Worm (Caenorhabditis elegans) whole organism, L2 larva: ENCODE measurements around the gene srd-5.
A peak's percentile ranks its signal among the peaks of the same experiment; 100 is the strongest.

Experiments used
- C34F6.9 ChIP-seq: fragments of 150-350 bp; optimal IDR thresholded peaks from 2 replicates; lab custom pipeline; 2014; ENCODE audit warnings: missing biosample characterization, missing genetic modification characterization
- F13H6.1 ChIP-seq: sonication (generic microtip); optimal IDR thresholded peaks from 2 replicates; lab custom pipeline; 2016; ENCODE audit warnings: missing genetic modification characterization, missing compliant biosample characterization
- R02D3.7 ChIP-seq: fragments of 150-350 bp; optimal IDR thresholded peaks from 2 replicates; lab custom pipeline; 2014; ENCODE audit warnings: missing biosample characterization, missing genetic modification characterization
- Y55F3AM.14 ChIP-seq: fragments of 200-800 bp; sonication (Bioruptor generic); optimal IDR thresholded peaks from 2 replicates; lab custom pipeline; 2018; ENCODE audit warnings: mild to moderate bottlenecking, missing genetic modification characterization, missing compliant biosample characterization
- ZK546.5 ChIP-seq: sonication (generic microtip); optimal IDR thresholded peaks from 2 replicates; lab custom pipeline; 2017; ENCODE audit warnings: missing biosample characterization, missing genetic modification characterization
- alr-1 ChIP-seq: fragments of 150-350 bp; optimal IDR thresholded peaks from 2 replicates; lab custom pipeline; 2014; ENCODE audit warnings: missing biosample characterization, missing genetic modification characterization
- aly-2 ChIP-seq: fragments of 150-350 bp; optimal IDR thresholded peaks from 2 replicates; lab custom pipeline; 2014; ENCODE audit warnings: missing biosample characterization, missing genetic modification characterization
- ama-1 ChIP-seq: fragments of 150-350 bp; optimal IDR thresholded peaks from 2 replicates; lab custom pipeline; 2018; ENCODE audit warnings: inconsistent platforms
- blmp-1 ChIP-seq: sonication (generic microtip); optimal IDR thresholded peaks from 2 replicates; lab custom pipeline; 2017; ENCODE audit warnings: missing genetic modification characterization, mild to moderate bottlenecking, missing compliant biosample characterization, antibody characterized with exemption, moderate library complexity; ENCODE audit not compliant: insufficient read depth
- ceh-16 ChIP-seq: fragments of 150-350 bp; optimal IDR thresholded peaks from 2 replicates; lab custom pipeline; 2014; ENCODE audit warnings: missing biosample characterization, missing genetic modification characterization
- ceh-82 ChIP-seq: fragments of 150-350 bp; optimal IDR thresholded peaks from 2 replicates; lab custom pipeline; 2014; ENCODE audit warnings: missing biosample characterization, missing genetic modification characterization
- crh-2 ChIP-seq: sonication (generic microtip); optimal IDR thresholded peaks from 2 replicates; lab custom pipeline; 2017; ENCODE audit warnings: missing biosample characterization, missing genetic modification characterization
- dmd-4 ChIP-seq: sonication (generic microtip); optimal IDR thresholded peaks from 2 replicates; lab custom pipeline; 2017; ENCODE audit warnings: missing biosample characterization, missing genetic modification characterization
- egl-27 ChIP-seq: sonication (generic microtip); optimal IDR thresholded peaks from 3 replicates; lab custom pipeline; 2017; ENCODE audit warnings: missing biosample characterization, missing genetic modification reagents, missing genetic modification characterization
- elt-1 ChIP-seq: fragments of 150-350 bp; optimal IDR thresholded peaks from 2 replicates; lab custom pipeline; 2014; ENCODE audit warnings: missing biosample characterization, missing genetic modification characterization
- elt-3 ChIP-seq: sonication (generic microtip); optimal IDR thresholded peaks from 2 replicates; lab custom pipeline; 2017; ENCODE audit warnings: missing biosample characterization, missing genetic modification characterization
- fos-1 ChIP-seq: fragments of 150-350 bp; optimal IDR thresholded peaks from 2 replicates; lab custom pipeline; 2014; ENCODE audit warnings: missing biosample characterization, missing genetic modification characterization
- gmeb-1 ChIP-seq: fragments of 150-350 bp; optimal IDR thresholded peaks from 2 replicates; lab custom pipeline; 2014; ENCODE audit warnings: missing biosample characterization, missing genetic modification characterization
- lin-11 ChIP-seq: fragments of 150-350 bp; sonication (generic microtip); optimal IDR thresholded peaks from 2 replicates; lab custom pipeline; 2014; ENCODE audit warnings: missing biosample characterization, missing genetic modification characterization, inconsistent platforms, mixed read lengths
- lin-13 ChIP-seq: fragments of 150-350 bp; optimal IDR thresholded peaks from 2 replicates; lab custom pipeline; 2014; ENCODE audit warnings: missing biosample characterization, missing genetic modification reagents, missing genetic modification characterization
- lin-39 ChIP-seq: fragments of 150-350 bp; optimal IDR thresholded peaks from 2 replicates; lab custom pipeline; 2014; ENCODE audit warnings: missing biosample characterization, missing genetic modification reagents, missing genetic modification characterization
- lsy-2 ChIP-seq, 2 experiments: fragments of 150-350 bp in 1 of 2; sonication (generic microtip) in 1 of 2; optimal IDR thresholded peaks; 2 replicates each; lab custom pipeline; 2014 to 2017; ENCODE audit warnings: missing biosample characterization in 2 of 2, missing genetic modification characterization in 2 of 2
- mab-5 ChIP-seq: fragments of 150-350 bp; optimal IDR thresholded peaks from 2 replicates; lab custom pipeline; 2014; ENCODE audit warnings: missing biosample characterization, missing genetic modification characterization
- mbf-1 ChIP-seq: sonication (generic microtip); optimal IDR thresholded peaks from 2 replicates; lab custom pipeline; 2017; ENCODE audit warnings: missing biosample characterization, missing genetic modification characterization
- nhr-10 ChIP-seq: sonication (generic microtip); optimal IDR thresholded peaks from 2 replicates; lab custom pipeline; 2017; ENCODE audit warnings: missing biosample characterization, missing genetic modification characterization
- nhr-11 ChIP-seq: fragments of 150-350 bp; optimal IDR thresholded peaks from 2 replicates; lab custom pipeline; 2014; ENCODE audit warnings: missing biosample characterization, missing genetic modification characterization
- nhr-12 ChIP-seq: fragments of 150-350 bp; optimal IDR thresholded peaks from 2 replicates; lab custom pipeline; 2014; ENCODE audit warnings: missing biosample characterization, missing genetic modification characterization
- nhr-129 ChIP-seq: fragments of 150-350 bp; optimal IDR thresholded peaks from 2 replicates; lab custom pipeline; 2014; ENCODE audit warnings: missing biosample characterization, missing genetic modification characterization
- nhr-21 ChIP-seq: fragments of 150-350 bp; optimal IDR thresholded peaks from 2 replicates; lab custom pipeline; 2014; ENCODE audit warnings: missing biosample characterization, missing genetic modification characterization
- nhr-23 ChIP-seq: fragments of 150-350 bp; optimal IDR thresholded peaks from 2 replicates; lab custom pipeline; 2014; ENCODE audit warnings: missing biosample characterization, missing genetic modification reagents, missing genetic modification characterization
- nhr-237 ChIP-seq: fragments of 150-350 bp; optimal IDR thresholded peaks from 2 replicates; lab custom pipeline; 2014; ENCODE audit warnings: missing biosample characterization, missing genetic modification characterization
- nhr-25 ChIP-seq: fragments of 150-350 bp; sonication (generic microtip); optimal IDR thresholded peaks from 3 replicates; lab custom pipeline; 2014; ENCODE audit warnings: missing biosample characterization, missing genetic modification characterization
- nhr-77 ChIP-seq: fragments of 150-350 bp; optimal IDR thresholded peaks from 2 replicates; lab custom pipeline; 2014; ENCODE audit warnings: missing biosample characterization, missing genetic modification characterization
- peb-1 ChIP-seq: fragments of 150-350 bp; optimal IDR thresholded peaks from 2 replicates; lab custom pipeline; 2014; ENCODE audit warnings: missing biosample characterization, missing genetic modification characterization
- sem-4 ChIP-seq: fragments of 150-350 bp; optimal IDR thresholded peaks from 2 replicates; lab custom pipeline; 2014; ENCODE audit warnings: missing biosample characterization, missing genetic modification reagents, missing genetic modification characterization
- skn-1 ChIP-seq: sonication (generic microtip); optimal IDR thresholded peaks from 2 replicates; lab custom pipeline; 2017; ENCODE audit warnings: missing biosample characterization, missing genetic modification characterization
- sma-3 ChIP-seq: sonication (generic microtip); optimal IDR thresholded peaks from 2 replicates; lab custom pipeline; 2016; ENCODE audit warnings: missing genetic modification reagents, missing genetic modification characterization, missing compliant biosample characterization
- sma-9 ChIP-seq, 2 experiments: fragments of 150-350 bp in 1 of 2; sonication (generic microtip) in 1 of 2; optimal IDR thresholded peaks; 2 replicates each; lab custom pipeline; 2014 to 2016; ENCODE audit warnings: missing genetic modification characterization in 2 of 2, mild to moderate bottlenecking in 1 of 2, missing biosample characterization in 1 of 2, missing compliant biosample characterization in 1 of 2, missing genetic modification reagents in 1 of 2, moderate library complexity in 1 of 2
- snpc-4 ChIP-seq: fragments of 150-350 bp; optimal IDR thresholded peaks from 2 replicates; lab custom pipeline; 2014; ENCODE audit warnings: missing biosample characterization, missing genetic modification characterization
- unc-39 ChIP-seq: fragments of 150-350 bp; optimal IDR thresholded peaks from 2 replicates; lab custom pipeline; 2014; ENCODE audit warnings: missing biosample characterization, missing genetic modification characterization
- unc-55 ChIP-seq: fragments of 150-350 bp; sonication (generic microtip); optimal IDR thresholded peaks from 3 replicates; lab custom pipeline; 2014; ENCODE audit warnings: missing biosample characterization, missing genetic modification reagents, missing genetic modification characterization
- unc-62 ChIP-seq: fragments of 150-350 bp; optimal IDR thresholded peaks from 2 replicates; lab custom pipeline; 2014; ENCODE audit warnings: missing biosample characterization, missing genetic modification reagents, missing genetic modification characterization
- ztf-1 ChIP-seq: fragments of 200-800 bp; sonication (Bioruptor generic); conservative IDR thresholded peaks from 2 replicates; pipeline ENCODE4 v1.3.6; 2022; ENCODE audit warnings: missing genetic modification characterization, missing compliant biosample characterization
- ztf-11 ChIP-seq: sonication (generic microtip); optimal IDR thresholded peaks from 2 replicates; lab custom pipeline; 2017; ENCODE audit warnings: missing biosample characterization, missing genetic modification characterization
- ztf-4 ChIP-seq: fragments of 150-350 bp; optimal IDR thresholded peaks from 2 replicates; lab custom pipeline; 2014; ENCODE audit warnings: missing biosample characterization, missing genetic modification characterization

srd-5 gene

ce11 chrIV:5659461-5659860 lies 14.9 kb downstream of the srd-5 start:
- TF ChIP-seq nhr-10 (tag; lab: Kevin White, UChicago) (no peak), elt-1 (tag; lab: Kevin White, UChicago) (no peak), gmeb-1 (tag; lab: Kevin White, UChicago) (peak; percentile 6), elt-3 (tag; lab: Kevin White, UChicago) (no peak), skn-1 (tag; lab: Kevin White, UChicago) (peak; percentile 97), F13H6.1 (tag; lab: Kevin White, UChicago) (peak; percentile 34), sma-3 (GFP tag; lab: Kevin White, UChicago) (peak; percentile 18), nhr-77 (no peak), sma-9 (GFP tag; optimal IDR thresholded peaks at IDR 0.05; lab: Kevin White, UChicago) (peak; percentile 86), sma-9 (tag; optimal IDR thresholded peaks at IDR 0.05; lab: Kevin White, UChicago) (no peak), crh-2 (peak; percentile 64), nhr-21 (tag; lab: Kevin White, UChicago) (no peak), nhr-129 (tag; lab: Kevin White, UChicago) (peak; percentile 22), fos-1 (tag; lab: Kevin White, UChicago) (peak; percentile 81), egl-27 (no peak)
- TF ChIP-seq, all 48 proteins: peak for 8

ce11 chrIV:5658897-5659296 lies 15.4 kb downstream of the srd-5 start:
- TF ChIP-seq snpc-4 (tag; lab: Kevin White, UChicago) (no peak), fos-1 (tag; lab: Kevin White, UChicago) (peak; percentile 28), sma-9 (GFP tag; optimal IDR thresholded peaks at IDR 0.05; lab: Kevin White, UChicago) (peak; percentile 78), sma-9 (tag; optimal IDR thresholded peaks at IDR 0.05; lab: Kevin White, UChicago) (no peak)
- TF ChIP-seq, all 48 proteins: peak for 2

ce11 chrIV:5658225-5658624 lies 16.1 kb downstream of the srd-5 start:
- TF ChIP-seq blmp-1 (no peak), F13H6.1 (tag; lab: Kevin White, UChicago) (no peak), fos-1 (tag; lab: Kevin White, UChicago) (peak; percentile 13), ceh-16 (tag; lab: Kevin White, UChicago) (no peak), nhr-21 (tag; lab: Kevin White, UChicago) (no peak), nhr-129 (tag; lab: Kevin White, UChicago) (no peak), sma-9 (GFP tag; optimal IDR thresholded peaks at IDR 0.05; lab: Kevin White, UChicago) (peak; percentile 44), sma-9 (tag; optimal IDR thresholded peaks at IDR 0.05; lab: Kevin White, UChicago) (no peak), ztf-1 (GFP tag; lab: Robert Waterston, UW) (no peak), lsy-2 (tag; optimal IDR thresholded peaks at IDR 0.05; lab: Kevin White, UChicago) (peak in 1 of 2 experiments; percentile 17), nhr-12 (tag; lab: Kevin White, UChicago) (no peak)

- TF ChIP-seq nhr-237 (tag; lab: Kevin White, UChicago) (no peak), nhr-21 (tag; lab: Kevin White, UChicago) (peak; percentile 94), snpc-4 (tag; lab: Kevin White, UChicago) (no peak), nhr-129 (tag; lab: Kevin White, UChicago) (peak; percentile 90), mab-5 (tag; lab: Kevin White, UChicago) (no peak), ceh-16 (tag; lab: Kevin White, UChicago) (no peak), ztf-4 (tag; lab: Kevin White, UChicago) (peak; percentile 17), unc-62 (GFP tag; lab: Kevin White, UChicago) (no peak), C34F6.9 (peak; percentile 76), unc-55 (GFP tag; lab: Kevin White, UChicago) (peak; percentile 46), elt-1 (tag; lab: Kevin White, UChicago) (no peak), F13H6.1 (tag; lab: Kevin White, UChicago) (peak; percentile 93), lin-39 (tag; lab: Kevin White, UChicago) (no peak), nhr-11 (no peak), mbf-1 (tag; lab: Kevin White, UChicago) (no peak), lin-11 (tag; lab: Kevin White, UChicago) (peak; percentile 33), gmeb-1 (tag; lab: Kevin White, UChicago) (peak; percentile 60), nhr-10 (tag; lab: Kevin White, UChicago) (no peak), ztf-11 (tag; lab: Kevin White, UChicago) (no peak), ceh-82 (tag; lab: Kevin White, UChicago) (peak; percentile 20), nhr-25 (tag; lab: Kevin White, UChicago) (peak; percentile 89), crh-2 (peak; percentile 54), lin-13 (GFP tag; lab: Kevin White, UChicago) (peak; percentile 66), R02D3.7 (tag; lab: Kevin White, UChicago) (no peak), peb-1 (tag; lab: Kevin White, UChicago) (no peak), ZK546.5 (no peak), ztf-1 (GFP tag; lab: Robert Waterston, UW) (no peak), lsy-2 (tag; optimal IDR thresholded peaks at IDR 0.05; lab: Kevin White, UChicago) (peak; percentile 30 to 74), unc-39 (tag; lab: Kevin White, UChicago) (no peak), ama-1 (lab: Kevin White, UChicago) (no peak), alr-1 (no peak), Y55F3AM.14 (GFP tag; lab: Kevin White, UChicago) (peak; percentile 35), nhr-23 (tag; lab: Kevin White, UChicago) (no peak), sem-4 (tag; lab: Kevin White, UChicago) (peak; percentile 78), dmd-4 (no peak), aly-2 (tag; lab: Kevin White, UChicago) (no peak)
Observed at ce11 chrIV:5657126-5657666, 17.1 kb downstream of the srd-5 start.
